Fruit fly (Drosophila melanogaster) whole organism, larva: Measurements from ENCODE around the gene CG14245.

ENCODE experiments used
- noc ChIP-seq: fragments of 200-800 bp; sonication (Bioruptor generic); optimal IDR thresholded peaks from 3 replicates; lab custom pipeline; 2019; ENCODE audit warnings: missing biosample characterization, mild to moderate bottlenecking, missing genetic modification characterization, moderate library complexity

CG14245 gene

DNA sequence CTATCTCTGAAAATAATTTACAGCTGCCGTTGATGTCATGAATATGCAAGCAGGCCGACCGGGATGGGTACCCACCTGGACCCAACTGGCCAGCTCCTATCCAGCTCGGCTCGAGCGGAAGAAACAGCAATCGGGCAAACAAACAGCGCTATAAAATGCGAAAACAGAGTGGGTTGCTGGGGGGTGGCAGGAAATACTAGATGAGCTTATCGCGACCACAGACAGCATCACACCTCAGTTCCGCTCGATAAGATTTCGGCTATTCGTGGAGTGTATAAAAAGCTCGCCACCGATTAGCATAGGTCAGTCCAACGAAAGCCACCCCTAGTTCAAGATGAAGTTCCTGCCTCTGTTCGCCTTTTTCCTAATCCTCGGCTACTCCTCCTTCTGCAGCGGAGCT is at the start of gene CG14245:
CG14245 (plus strand) TSS at position 301 of the 400 bp plus-strand sequence.
- no peak for TF ChIP-seq noc (tag; lab: Kevin White, UChicago)

DNA sequence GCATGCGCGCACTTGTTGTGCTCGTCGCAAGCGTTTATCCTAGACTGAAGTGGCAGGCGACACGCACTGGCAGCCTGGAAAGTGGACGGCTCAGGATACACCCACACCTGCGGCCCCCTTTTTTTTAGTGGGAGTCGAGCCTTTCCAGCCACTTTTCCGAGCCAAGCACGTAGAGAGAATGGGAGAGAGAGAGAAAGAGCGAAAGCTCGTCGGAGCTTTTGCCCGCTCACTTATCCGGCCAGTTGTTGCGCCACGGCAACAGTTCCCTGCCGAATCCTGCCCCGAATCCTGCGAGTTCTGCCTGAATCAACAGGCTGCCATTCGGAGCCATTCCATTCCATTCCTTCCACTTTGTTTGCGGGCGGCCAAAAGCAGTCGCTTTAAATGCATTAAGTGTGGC is 46.6 kb upstream of the CG14245 start, which contains the start of gene beat-VII:
beat-VII (minus strand) TSS at position 20 of the 400 bp plus-strand sequence.
- no peak for TF ChIP-seq noc (tag; lab: Kevin White, UChicago)

DNA sequence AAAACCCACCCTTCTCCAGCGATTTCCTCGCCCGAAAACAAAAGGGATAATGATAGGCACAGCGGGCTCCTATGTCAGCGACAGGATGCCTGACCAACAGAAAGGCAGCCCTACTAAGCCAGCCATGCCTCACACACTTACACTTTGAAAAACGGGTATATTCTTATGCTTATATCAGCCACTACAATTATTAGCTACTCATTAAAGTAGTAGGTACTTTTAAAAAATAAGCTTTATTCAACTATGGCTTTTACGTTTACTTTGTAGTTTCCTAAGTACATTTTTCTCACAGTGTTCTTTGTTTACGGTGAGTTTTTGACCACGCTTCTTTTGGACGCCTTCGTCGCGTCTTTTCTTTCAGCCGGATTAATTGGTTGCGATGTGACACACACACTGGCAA is 38.3 kb upstream of the CG14245 start:
- no peak for TF ChIP-seq noc (tag; lab: Kevin White, UChicago)

DNA sequence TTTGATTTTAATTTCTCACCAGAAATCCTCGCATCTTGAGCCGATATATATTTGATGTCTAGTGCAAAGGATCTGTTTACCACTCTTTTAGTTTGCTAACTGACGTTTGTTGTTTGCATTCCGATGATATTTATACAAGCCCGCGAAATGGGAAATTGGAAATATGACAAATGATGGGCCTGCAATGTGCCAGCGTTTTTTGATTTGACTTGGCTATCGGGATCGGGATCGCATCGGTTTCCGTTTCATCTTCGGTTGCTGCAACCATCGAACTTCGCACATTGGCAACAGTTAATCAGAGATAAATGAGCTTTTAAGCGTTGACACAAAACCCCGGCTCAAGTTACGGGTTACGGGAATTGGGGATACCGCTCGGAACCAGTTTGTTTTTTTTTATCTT is 35.0 kb upstream of the CG14245 start, which contains the start of gene TwdlQ:
TwdlQ (minus strand) TSS at position 101 of the 400 bp plus-strand sequence.
- TF ChIP-seq noc (tag; lab: Kevin White, UChicago) = no peak

DNA sequence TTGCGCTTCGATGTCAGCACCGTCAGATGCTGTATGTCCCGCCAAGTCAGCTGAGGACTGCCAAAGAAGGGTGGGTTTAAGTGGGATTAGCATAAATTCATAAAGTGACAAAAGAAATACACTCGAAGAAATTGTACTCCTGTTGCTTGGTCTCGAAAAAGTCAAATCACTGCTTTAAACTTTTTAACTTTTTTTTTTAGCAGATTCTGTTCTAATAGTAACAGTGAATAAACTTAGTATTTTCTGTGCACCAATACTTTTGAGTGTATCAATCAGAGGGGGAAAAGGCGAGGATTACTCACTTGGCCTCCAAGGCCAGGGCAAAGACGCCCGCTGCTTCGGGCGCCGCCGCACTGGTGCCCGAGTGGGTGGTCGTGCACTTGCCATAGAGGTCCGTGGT is 28.4 kb upstream of the CG14245 start:
- no peak for TF ChIP-seq noc (tag; lab: Kevin White, UChicago)

DNA sequence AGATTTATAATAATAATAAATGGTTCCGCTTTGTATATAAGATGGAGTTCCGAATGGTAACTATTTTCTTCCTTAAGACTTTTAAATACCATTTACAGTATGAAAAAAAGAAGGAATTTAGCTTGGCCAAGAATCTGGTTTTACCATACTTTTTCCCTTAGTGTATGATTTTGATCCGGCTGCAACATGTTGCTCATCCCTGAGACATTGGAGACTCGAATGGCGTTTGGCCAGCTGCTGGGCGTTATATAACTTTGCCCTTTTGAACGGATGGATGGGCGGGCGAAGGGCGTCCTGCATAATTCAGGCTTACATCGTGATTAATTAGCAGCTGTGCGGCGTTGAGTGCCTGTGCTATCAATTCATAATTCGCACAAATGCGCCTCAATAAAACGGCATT is 24.2 kb upstream of the CG14245 start:
- no peak for TF ChIP-seq noc (tag; lab: Kevin White, UChicago)

DNA sequence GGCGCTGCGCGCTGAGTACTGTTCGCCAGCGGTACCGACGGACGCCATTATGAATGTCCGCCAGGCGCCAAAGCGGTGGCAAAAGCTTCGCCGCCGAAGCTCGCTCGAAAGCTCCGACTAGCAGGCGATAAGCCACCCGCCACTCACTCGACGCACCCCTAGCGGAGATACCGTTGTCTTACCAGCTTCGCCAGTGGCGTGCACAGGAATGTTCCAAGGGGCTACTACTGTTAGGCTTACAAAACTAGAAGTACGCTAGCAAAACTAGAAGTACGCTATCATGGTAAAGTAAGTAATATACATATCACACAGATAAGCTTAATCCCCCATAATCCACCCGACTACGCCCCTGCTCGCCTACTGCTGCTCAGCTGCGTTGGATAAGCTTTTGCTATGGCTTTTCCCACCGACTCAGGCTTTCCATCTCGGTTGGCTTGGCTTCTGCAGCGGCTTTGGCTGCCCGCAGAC is 14.4 kb upstream of the CG14245 start, which contains the start of gene amon:
amon (minus strand) TSS at position 51 of the 468 bp plus-strand sequence.
- peak; percentile 89 for TF ChIP-seq noc (tag; lab: Kevin White, UChicago)

DNA sequence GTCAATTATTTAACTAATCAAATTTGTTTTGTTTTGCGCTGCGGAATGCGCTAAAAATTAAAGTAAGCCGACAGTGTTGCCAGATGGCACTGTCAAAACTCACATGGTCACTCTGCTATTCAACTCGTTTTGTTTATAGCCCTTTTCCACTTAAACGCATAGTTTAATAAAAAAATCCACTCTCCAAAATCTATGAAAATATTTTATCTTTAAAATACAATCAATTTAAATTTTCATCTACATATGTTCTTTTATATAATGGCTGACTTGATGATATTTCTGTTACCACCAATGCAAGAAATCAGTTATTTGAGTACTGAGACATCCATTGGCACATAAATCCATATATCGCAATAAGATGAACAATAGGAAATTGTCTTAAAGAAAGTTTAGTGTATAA is 11.2 kb upstream of the CG14245 start, which contains the start of gene CG6425:
CG6425 (minus strand) TSS at position 95 of the 400 bp plus-strand sequence.
- no peak for TF ChIP-seq noc (tag; lab: Kevin White, UChicago)

DNA sequence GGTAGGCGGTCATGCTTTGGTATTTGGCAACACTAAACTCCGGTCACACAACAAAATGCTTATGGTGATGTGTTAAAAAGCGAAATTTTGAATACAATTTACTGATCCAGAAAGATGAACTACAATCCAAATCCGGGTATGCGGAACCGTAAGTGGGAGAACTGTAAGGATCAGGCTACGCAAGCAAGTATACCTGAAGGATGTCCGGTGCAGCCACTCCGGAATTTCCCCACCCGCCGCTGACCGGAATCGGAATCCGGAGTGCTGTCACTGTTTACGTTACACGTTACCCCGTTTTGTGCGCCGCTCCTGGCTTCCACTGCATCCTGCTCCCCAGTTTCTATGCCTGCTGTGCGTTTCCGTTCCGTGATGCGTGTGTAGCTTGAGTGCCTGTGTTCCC is 10.7 kb upstream of the CG14245 start, which contains the start of gene Yif1:
Yif1 (plus strand) TSS at position 8 of the 400 bp plus-strand sequence.
- TF ChIP-seq noc (tag; lab: Kevin White, UChicago) = no peak

DNA sequence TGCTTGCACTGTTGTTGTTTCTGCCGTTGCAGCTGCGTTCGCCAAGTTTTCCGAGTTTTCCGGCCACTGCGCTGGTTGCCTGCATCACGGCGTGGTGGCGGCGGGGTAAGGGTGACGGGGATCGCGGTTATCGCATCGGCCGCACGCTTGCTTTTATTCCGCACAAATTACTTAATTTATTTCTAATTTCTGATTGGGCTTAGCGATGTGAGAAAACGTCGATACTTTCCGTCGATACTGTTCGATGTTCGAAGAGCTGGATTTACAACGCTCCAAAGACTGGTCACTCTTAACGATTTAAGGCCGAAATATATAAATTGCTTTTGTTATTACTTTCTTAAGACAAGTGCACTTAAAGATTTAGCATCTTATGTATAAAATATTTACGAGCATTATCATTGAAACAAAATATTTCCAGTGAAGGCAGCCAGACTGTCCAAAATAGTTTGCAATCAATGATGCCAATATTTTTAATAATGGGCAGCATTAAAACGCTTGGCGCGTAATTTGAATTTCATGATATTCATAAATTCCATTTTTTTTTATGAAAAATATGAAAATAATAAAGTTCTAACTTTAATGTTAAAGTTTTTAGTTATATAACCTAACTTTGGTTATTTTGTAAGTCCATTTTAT is 3.4 kb upstream of the CG14245 start, which contains the start of gene CG6420:
CG6420 (minus strand) TSS at position 240 of the 636 bp plus-strand sequence.
- TF ChIP-seq noc (tag; lab: Kevin White, UChicago) = no peak

DNA sequence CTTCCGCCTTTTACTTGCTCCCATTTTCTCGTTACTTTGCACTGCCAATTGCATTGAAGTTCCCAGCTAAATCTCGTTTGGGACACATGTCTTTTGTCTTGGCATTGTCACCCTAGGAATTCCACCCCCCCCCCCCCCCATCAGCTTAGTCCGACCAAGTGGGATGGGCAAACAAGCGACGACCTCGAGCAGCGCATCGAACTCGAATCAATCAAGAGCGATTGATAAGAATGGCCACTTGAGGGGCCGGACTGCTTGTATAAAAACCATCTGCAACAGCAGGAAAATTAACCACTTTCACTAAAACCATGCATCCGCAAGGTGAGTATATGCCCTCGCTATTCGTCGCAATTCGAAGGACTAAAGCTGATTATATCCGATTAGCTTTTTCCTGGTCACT is 2.7 kb upstream of the CG14245 start, which contains the start of gene CG14244:
CG14244 (plus strand) TSS at position 301 of the 400 bp plus-strand sequence.
- TF ChIP-seq noc (tag; lab: Kevin White, UChicago) = no peak

DNA sequence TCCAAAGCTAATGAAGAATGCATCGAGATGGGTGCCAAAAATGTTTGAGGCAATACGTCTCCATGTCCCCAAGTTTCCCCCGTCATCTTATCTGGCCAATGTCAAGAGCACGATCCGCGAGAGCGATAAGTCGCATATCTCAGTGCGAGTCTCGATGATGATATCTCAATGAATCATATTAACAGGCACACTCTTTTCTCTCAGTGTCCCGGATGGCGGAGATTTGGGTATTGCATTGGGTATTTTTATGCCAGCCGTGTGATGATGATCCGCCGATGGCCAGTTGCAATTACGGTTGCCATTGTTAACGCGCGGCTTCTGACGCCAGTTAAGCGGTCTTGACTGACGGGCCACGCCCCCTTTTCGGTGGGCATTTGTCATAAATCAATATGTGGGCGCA is 1.5 kb upstream of the CG14245 start, which contains the start of gene CG14246:
CG14246 (plus strand) TSS at position 301 of the 400 bp plus-strand sequence.
- no peak for TF ChIP-seq noc (tag; lab: Kevin White, UChicago)

DNA sequence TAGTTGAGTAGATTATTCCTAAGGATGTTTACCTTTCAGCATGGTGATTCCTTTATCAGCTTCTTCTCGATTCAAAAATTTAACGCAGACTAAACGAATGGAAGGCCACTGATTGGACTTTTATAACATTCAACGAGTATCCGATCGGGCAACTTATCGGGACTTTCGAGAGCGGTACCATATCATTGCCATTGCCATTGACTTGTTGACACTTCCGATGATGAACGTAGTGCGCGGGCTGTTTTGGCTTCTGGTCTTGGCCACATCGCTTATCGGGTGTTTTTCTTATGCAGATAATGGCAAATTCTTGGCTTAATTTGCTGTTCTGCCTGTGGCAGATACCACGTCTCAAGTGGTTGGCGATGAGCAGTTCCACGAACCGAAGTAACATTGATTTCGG is 7.7 kb downstream of the CG14245 start, which contains the start of gene CG6403:
CG6403 (minus strand) TSS at position 101 of the 400 bp plus-strand sequence.
- TF ChIP-seq noc (tag; lab: Kevin White, UChicago) = no peak

DNA sequence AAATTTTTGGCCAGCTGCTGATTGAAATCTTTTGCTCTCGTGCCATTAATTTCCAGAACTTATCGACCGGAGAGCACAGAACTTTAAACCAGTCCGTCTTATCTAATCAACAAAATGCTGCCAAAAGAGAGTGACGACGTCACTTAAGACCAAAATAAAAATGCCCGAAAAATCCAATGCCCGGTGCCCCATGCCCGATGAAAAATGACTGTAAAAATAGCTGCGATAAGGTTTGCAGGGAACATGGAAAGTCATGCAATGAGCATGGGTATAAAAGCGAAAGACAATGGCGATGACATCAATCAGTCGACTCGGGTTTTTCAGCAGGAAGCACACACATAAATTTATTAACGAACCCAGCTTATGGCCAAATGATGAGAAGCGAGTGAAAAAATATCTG is 8.8 kb downstream of the CG14245 start, which contains the start of gene CG14247:
CG14247 (plus strand) TSS at position 301 of the 400 bp plus-strand sequence.
- no peak for TF ChIP-seq noc (tag; lab: Kevin White, UChicago)

DNA sequence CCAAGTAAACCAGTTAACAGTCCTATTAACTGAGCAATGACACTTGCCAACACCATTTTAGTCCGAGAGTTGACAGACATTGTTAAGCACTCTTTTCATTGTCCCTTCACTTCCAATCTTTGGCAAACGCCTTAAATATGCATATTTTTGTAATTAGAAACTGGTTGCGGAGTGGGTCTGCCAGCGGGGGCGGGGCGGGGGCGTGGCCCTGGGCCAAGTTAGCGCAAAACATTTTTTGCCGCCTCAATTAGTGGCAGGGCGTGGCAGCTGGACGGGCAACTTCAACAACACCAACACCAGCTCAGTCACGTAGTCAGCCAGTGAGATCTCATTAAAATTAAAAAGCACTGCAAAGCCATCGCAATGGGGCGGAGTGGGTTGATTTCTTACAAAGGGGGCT is 33.2 kb downstream of the CG14245 start:
- no peak for TF ChIP-seq noc (tag; lab: Kevin White, UChicago)
